Worm (Caenorhabditis elegans): Measurements from ENCODE around the gene AH10.2.
A peak's percentile ranks its signal among the peaks of the same experiment; 100 is the strongest.

AH10.2 gene

ce11 chrV:14134757-14135441, 21.7 kb upstream of the AH10.2 start:
- TF ChIP-seq aptf-3 (GFP tag; IDR thresholded peaks at IDR 0.05) (no peak), lin-35 (GFP tag; optimal IDR thresholded peaks at IDR 0.05) (no peak), nhr-80 (tag; optimal IDR thresholded peaks at IDR 0.05) (peak; percentile 39), zfh-2 (GFP tag; conservative IDR thresholded peaks at IDR 0.05) (no peak), K12H6.12 (tag; optimal IDR thresholded peaks at IDR 0.05) (no peak)

- TF ChIP-seq nhr-80 (tag; optimal IDR thresholded peaks at IDR 0.05): peak; percentile 58
- peak; percentile 14; the same call in 1 of the 2 replicates for TF ChIP-seq nfyb-1 (GFP tag; IDR thresholded peaks at IDR 0.05)
- peak; percentile 89 for TF ChIP-seq hmg-1.2 (GFP tag; IDR thresholded peaks at IDR 0.05)
- no peak for TF ChIP-seq fkh-3 (tag; optimal IDR thresholded peaks at IDR 0.05)
- no peak for TF ChIP-seq Y95B8A.8 (GFP tag; IDR thresholded peaks at IDR 0.05)
- TF ChIP-seq attf-5 (GFP tag; optimal IDR thresholded peaks at IDR 0.05): peak; percentile 22
- peak; percentile 1 for TF ChIP-seq tbp1 (GFP tag; optimal IDR thresholded peaks at IDR 0.05)
- TF ChIP-seq atf-7 (tag; optimal IDR thresholded peaks at IDR 0.05): peak; percentile 3
- TF ChIP-seq B0336.3 (GFP tag; IDR thresholded peaks at IDR 0.05): peak; percentile 13; the same call in 1 of the 2 replicates
- TF ChIP-seq mcd-1 (GFP tag; IDR thresholded peaks at IDR 0.05): peak; percentile 36; the same call in 1 of the 2 replicates
- TF ChIP-seq K12H6.12 (tag; optimal IDR thresholded peaks at IDR 0.05): peak; percentile 22
- peak; percentile 24 for TF ChIP-seq unc-62 (GFP tag; optimal IDR thresholded peaks at IDR 0.05)
- TF ChIP-seq cebp-1 (GFP tag; IDR thresholded peaks at IDR 0.05): no peak
- TF ChIP-seq cebp-1 (tag; optimal IDR thresholded peaks at IDR 0.05): peak; percentile 62
- no peak for TF ChIP-seq tlf-1 (GFP tag; optimal IDR thresholded peaks at IDR 0.05)
- no peak for TF ChIP-seq rec-8 (tag; optimal IDR thresholded peaks at IDR 0.05)
- TF ChIP-seq let-526 (GFP tag; IDR thresholded peaks at IDR 0.05): no peak
- no peak for TF ChIP-seq ekl-4 (GFP tag; IDR thresholded peaks at IDR 0.05)
- TF ChIP-seq dox-1 (GFP tag; IDR thresholded peaks at IDR 0.05): peak; percentile 30; the same call in 1 of the 2 replicates
- 0 out of 2 replicates have a peak, but pooled peaks have one; percentile 5 for TF ChIP-seq zfh-2 (GFP tag; conservative IDR thresholded peaks at IDR 0.05)
- no peak for TF ChIP-seq snpc-4 (GFP tag; optimal IDR thresholded peaks at IDR 0.05)
- peak in 1 of 4 experiments; percentile 8 for TF ChIP-seq snpc-4 (tag; optimal IDR thresholded peaks at IDR 0.05)
- peak; percentile 71 for TF ChIP-seq ceh-27 (GFP tag; optimal IDR thresholded peaks at IDR 0.05)
- TF ChIP-seq lin-40 (tag; optimal IDR thresholded peaks at IDR 0.05): peak; percentile 63
Observed at ce11 chrV:14136152-14136551, 20.4 kb upstream of the AH10.2 start.

DNA sequence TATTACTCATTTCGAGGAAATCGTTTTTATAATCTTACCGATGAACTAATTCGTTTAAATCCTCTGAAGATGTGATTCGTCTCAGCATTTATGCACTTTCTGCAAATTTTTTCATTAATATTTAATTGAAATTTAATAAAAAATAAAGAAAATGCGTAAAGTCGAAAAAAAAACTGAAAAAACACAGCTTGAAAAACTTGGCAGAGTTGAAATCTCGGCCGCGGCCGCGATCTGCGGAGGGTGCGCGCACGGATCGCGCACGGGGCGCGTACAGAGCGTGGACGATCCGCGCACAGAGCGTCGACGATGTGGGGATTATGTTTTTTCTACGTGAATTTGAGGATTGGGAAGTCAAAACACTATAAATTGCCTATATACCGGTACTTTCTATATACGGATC, 18.8 kb upstream of the AH10.2 start, which contains the start of gene AH10.4:
AH10.4 (minus strand) TSS at position 101 of the 400 bp plus-strand sequence.
- peak; percentile 17; the same call in 1 of the 2 replicates for TF ChIP-seq egrh-3 (GFP tag; IDR thresholded peaks at IDR 0.05)
- peak; percentile 27; the same call in 1 of the 2 replicates for TF ChIP-seq lin-26 (GFP tag; IDR thresholded peaks at IDR 0.05)

- TF ChIP-seq madf-3 (GFP tag; IDR thresholded peaks at IDR 0.05) (no peak), Y56A3A.18 (GFP tag; IDR thresholded peaks at IDR 0.05) (no peak), hrde-1 (tag; optimal IDR thresholded peaks at IDR 0.05; ENCODE audit: borderline replicate concordance) (no peak)
Observed at ce11 chrV:14139252-14140100, 17.1 kb upstream of the AH10.2 start.
